Worm (Caenorhabditis elegans) whole organism, L2 larva: Measurements from ENCODE around the gene cdh-12.

Source experiments
- C34F6.9 ChIP-seq: fragments of 150-350 bp; optimal IDR thresholded peaks from 2 replicates; lab custom pipeline; 2014; ENCODE audit warnings: missing biosample characterization, missing genetic modification characterization
- F13H6.1 ChIP-seq: sonication (generic microtip); optimal IDR thresholded peaks from 2 replicates; lab custom pipeline; 2016; ENCODE audit warnings: missing genetic modification characterization, missing compliant biosample characterization
- R02D3.7 ChIP-seq: fragments of 150-350 bp; optimal IDR thresholded peaks from 2 replicates; lab custom pipeline; 2014; ENCODE audit warnings: missing biosample characterization, missing genetic modification characterization
- ZK546.5 ChIP-seq: sonication (generic microtip); optimal IDR thresholded peaks from 2 replicates; lab custom pipeline; 2017; ENCODE audit warnings: missing biosample characterization, missing genetic modification characterization
- alr-1 ChIP-seq: fragments of 150-350 bp; optimal IDR thresholded peaks from 2 replicates; lab custom pipeline; 2014; ENCODE audit warnings: missing biosample characterization, missing genetic modification characterization
- ama-1 ChIP-seq: fragments of 150-350 bp; optimal IDR thresholded peaks from 2 replicates; lab custom pipeline; 2018; ENCODE audit warnings: inconsistent platforms
- blmp-1 ChIP-seq: sonication (generic microtip); optimal IDR thresholded peaks from 2 replicates; lab custom pipeline; 2017; ENCODE audit warnings: missing genetic modification characterization, mild to moderate bottlenecking, missing compliant biosample characterization, antibody characterized with exemption, moderate library complexity; ENCODE audit not compliant: insufficient read depth
- ceh-82 ChIP-seq: fragments of 150-350 bp; optimal IDR thresholded peaks from 2 replicates; lab custom pipeline; 2014; ENCODE audit warnings: missing biosample characterization, missing genetic modification characterization
- crh-2 ChIP-seq: sonication (generic microtip); optimal IDR thresholded peaks from 2 replicates; lab custom pipeline; 2017; ENCODE audit warnings: missing biosample characterization, missing genetic modification characterization
- dmd-4 ChIP-seq: sonication (generic microtip); optimal IDR thresholded peaks from 2 replicates; lab custom pipeline; 2017; ENCODE audit warnings: missing biosample characterization, missing genetic modification characterization
- egl-27 ChIP-seq: sonication (generic microtip); optimal IDR thresholded peaks from 3 replicates; lab custom pipeline; 2017; ENCODE audit warnings: missing biosample characterization, missing genetic modification reagents, missing genetic modification characterization
- elt-1 ChIP-seq: fragments of 150-350 bp; optimal IDR thresholded peaks from 2 replicates; lab custom pipeline; 2014; ENCODE audit warnings: missing biosample characterization, missing genetic modification characterization
- fos-1 ChIP-seq: fragments of 150-350 bp; optimal IDR thresholded peaks from 2 replicates; lab custom pipeline; 2014; ENCODE audit warnings: missing biosample characterization, missing genetic modification characterization
- gmeb-1 ChIP-seq: fragments of 150-350 bp; optimal IDR thresholded peaks from 2 replicates; lab custom pipeline; 2014; ENCODE audit warnings: missing biosample characterization, missing genetic modification characterization
- lin-13 ChIP-seq: fragments of 150-350 bp; optimal IDR thresholded peaks from 2 replicates; lab custom pipeline; 2014; ENCODE audit warnings: missing biosample characterization, missing genetic modification reagents, missing genetic modification characterization
- lsy-2 ChIP-seq, 2 experiments: fragments of 150-350 bp in 1 of 2; sonication (generic microtip) in 1 of 2; optimal IDR thresholded peaks; 2 replicates each; lab custom pipeline; 2014 to 2017; ENCODE audit warnings: missing biosample characterization in 2 of 2, missing genetic modification characterization in 2 of 2
- mdl-1 ChIP-seq, 2 experiments: fragments of 150-350 bp in 1 of 2; sonication (generic microtip) in 1 of 2; optimal IDR thresholded peaks; 2 replicates each; lab custom pipeline; 2017; ENCODE audit warnings: missing biosample characterization in 2 of 2, missing genetic modification characterization in 2 of 2
- nhr-12 ChIP-seq: fragments of 150-350 bp; optimal IDR thresholded peaks from 2 replicates; lab custom pipeline; 2014; ENCODE audit warnings: missing biosample characterization, missing genetic modification characterization
- nhr-129 ChIP-seq: fragments of 150-350 bp; optimal IDR thresholded peaks from 2 replicates; lab custom pipeline; 2014; ENCODE audit warnings: missing biosample characterization, missing genetic modification characterization
- nhr-21 ChIP-seq: fragments of 150-350 bp; optimal IDR thresholded peaks from 2 replicates; lab custom pipeline; 2014; ENCODE audit warnings: missing biosample characterization, missing genetic modification characterization
- nhr-23 ChIP-seq: fragments of 150-350 bp; optimal IDR thresholded peaks from 2 replicates; lab custom pipeline; 2014; ENCODE audit warnings: missing biosample characterization, missing genetic modification reagents, missing genetic modification characterization
- nhr-77 ChIP-seq: fragments of 150-350 bp; optimal IDR thresholded peaks from 2 replicates; lab custom pipeline; 2014; ENCODE audit warnings: missing biosample characterization, missing genetic modification characterization
- peb-1 ChIP-seq: fragments of 150-350 bp; optimal IDR thresholded peaks from 2 replicates; lab custom pipeline; 2014; ENCODE audit warnings: missing biosample characterization, missing genetic modification characterization
- sem-4 ChIP-seq: fragments of 150-350 bp; optimal IDR thresholded peaks from 2 replicates; lab custom pipeline; 2014; ENCODE audit warnings: missing biosample characterization, missing genetic modification reagents, missing genetic modification characterization
- skn-1 ChIP-seq: sonication (generic microtip); optimal IDR thresholded peaks from 2 replicates; lab custom pipeline; 2017; ENCODE audit warnings: missing biosample characterization, missing genetic modification characterization
- sma-3 ChIP-seq: sonication (generic microtip); optimal IDR thresholded peaks from 2 replicates; lab custom pipeline; 2016; ENCODE audit warnings: missing genetic modification reagents, missing genetic modification characterization, missing compliant biosample characterization
- sma-9 ChIP-seq, 2 experiments: fragments of 150-350 bp in 1 of 2; sonication (generic microtip) in 1 of 2; optimal IDR thresholded peaks; 2 replicates each; lab custom pipeline; 2014 to 2016; ENCODE audit warnings: missing genetic modification characterization in 2 of 2, mild to moderate bottlenecking in 1 of 2, missing biosample characterization in 1 of 2, missing compliant biosample characterization in 1 of 2, missing genetic modification reagents in 1 of 2, moderate library complexity in 1 of 2
- snpc-4 ChIP-seq: fragments of 150-350 bp; optimal IDR thresholded peaks from 2 replicates; lab custom pipeline; 2014; ENCODE audit warnings: missing biosample characterization, missing genetic modification characterization
- unc-39 ChIP-seq: fragments of 150-350 bp; optimal IDR thresholded peaks from 2 replicates; lab custom pipeline; 2014; ENCODE audit warnings: missing biosample characterization, missing genetic modification characterization
- unc-55 ChIP-seq: fragments of 150-350 bp; sonication (generic microtip); optimal IDR thresholded peaks from 3 replicates; lab custom pipeline; 2014; ENCODE audit warnings: missing biosample characterization, missing genetic modification reagents, missing genetic modification characterization
- unc-62 ChIP-seq: fragments of 150-350 bp; optimal IDR thresholded peaks from 2 replicates; lab custom pipeline; 2014; ENCODE audit warnings: missing biosample characterization, missing genetic modification reagents, missing genetic modification characterization
- ztf-1 ChIP-seq: fragments of 200-800 bp; sonication (Bioruptor generic); conservative IDR thresholded peaks from 2 replicates; pipeline ENCODE4 v1.3.6; 2022; ENCODE audit warnings: missing genetic modification characterization, missing compliant biosample characterization
- ztf-11 ChIP-seq: sonication (generic microtip); optimal IDR thresholded peaks from 2 replicates; lab custom pipeline; 2017; ENCODE audit warnings: missing biosample characterization, missing genetic modification characterization
- ztf-4 ChIP-seq: fragments of 150-350 bp; optimal IDR thresholded peaks from 2 replicates; lab custom pipeline; 2014; ENCODE audit warnings: missing biosample characterization, missing genetic modification characterization

The cdh-12 gene

DNA sequence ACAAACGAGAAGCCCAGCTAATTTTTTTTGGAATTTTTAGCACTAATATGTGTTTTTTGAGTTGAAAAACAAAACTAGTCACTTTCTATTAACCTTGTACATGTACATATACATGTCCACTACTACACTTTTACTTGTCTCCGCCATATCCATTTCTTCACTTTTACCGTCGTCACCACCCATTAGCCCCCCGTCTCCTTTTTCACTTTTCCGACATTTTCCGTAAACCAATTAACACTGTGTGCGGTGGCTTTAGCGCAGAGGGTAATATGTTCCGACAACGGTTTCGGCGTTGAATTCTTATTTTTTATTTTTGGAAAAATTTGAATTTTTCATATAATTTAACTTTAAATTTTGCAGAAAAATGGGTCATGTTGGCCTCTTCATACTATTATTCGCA is at the start of gene cdh-12:
TSS of gene cdh-12 (plus strand) at position 365 of the 400 bp plus-strand sequence.
- TF ChIP-seq lin-13 (no peak), alr-1 (tag; lab: Kevin White, UChicago) (no peak), nhr-23 (tag; lab: Kevin White, UChicago) (no peak), snpc-4 (tag; lab: Kevin White, UChicago) (no peak), F13H6.1 (tag; lab: Kevin White, UChicago) (no peak), gmeb-1 (tag; lab: Kevin White, UChicago) (no peak), sma-3 (GFP tag; lab: Kevin White, UChicago) (no peak), egl-27 (tag; lab: Kevin White, UChicago) (no peak), sem-4 (tag; lab: Kevin White, UChicago) (no peak), unc-39 (tag; lab: Kevin White, UChicago) (no peak), fos-1 (tag; lab: Kevin White, UChicago) (no peak), ztf-4 (tag; lab: Kevin White, UChicago) (no peak), ztf-11 (tag; lab: Kevin White, UChicago) (no peak), nhr-77 (tag; lab: Kevin White, UChicago) (no peak), lsy-2 (tag; optimal IDR thresholded peaks at IDR 0.05; lab: Kevin White, UChicago) (no peak), ZK546.5 (tag; lab: Kevin White, UChicago) (no peak), unc-62 (GFP tag; lab: Kevin White, UChicago) (no peak), crh-2 (tag; lab: Kevin White, UChicago) (no peak), sma-9 (GFP tag; optimal IDR thresholded peaks at IDR 0.05; lab: Kevin White, UChicago) (no peak), sma-9 (tag; optimal IDR thresholded peaks at IDR 0.05; lab: Kevin White, UChicago) (no peak)

DNA sequence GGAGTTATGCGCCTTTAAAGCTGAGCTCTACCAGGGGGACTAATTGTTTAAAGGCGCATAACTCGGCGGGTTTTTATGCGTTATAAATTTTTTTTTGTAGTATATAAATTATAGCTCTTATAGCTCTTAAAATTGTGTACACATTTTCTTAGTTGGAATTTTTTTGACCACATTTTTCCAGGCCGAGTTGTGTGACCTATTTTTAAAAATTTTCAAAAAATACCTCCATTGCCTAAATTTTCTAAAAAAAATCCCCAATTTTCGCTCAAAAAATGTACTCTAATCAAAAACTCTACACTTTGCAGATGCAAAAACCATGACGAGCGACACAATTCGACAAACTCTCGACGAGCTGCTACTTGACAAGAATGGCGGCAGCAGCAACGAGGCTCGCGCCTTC is 48.9 kb upstream of the cdh-12 start, which contains the start of gene exc-6:
TSS of gene exc-6 (plus strand) at position 301 of the 400 bp plus-strand sequence.
- no peak for TF ChIP-seq skn-1 (tag; lab: Kevin White, UChicago)

ce11 chrIII:1115793-1116516 is 35.9 kb upstream of the cdh-12 start, which contains the start of the genes F58B6.1 and acsd-1:
Gene F58B6.1 (minus strand): TSS chrIII:1115925.
Gene acsd-1 (plus strand): TSS chrIII:1116466.
- no peak for TF ChIP-seq ceh-82 (tag; lab: Kevin White, UChicago)
- TF ChIP-seq ZK546.5 (tag; lab: Kevin White, UChicago), result no peak
- TF ChIP-seq fos-1 (tag; lab: Kevin White, UChicago), result peak; percentile 18

DNA sequence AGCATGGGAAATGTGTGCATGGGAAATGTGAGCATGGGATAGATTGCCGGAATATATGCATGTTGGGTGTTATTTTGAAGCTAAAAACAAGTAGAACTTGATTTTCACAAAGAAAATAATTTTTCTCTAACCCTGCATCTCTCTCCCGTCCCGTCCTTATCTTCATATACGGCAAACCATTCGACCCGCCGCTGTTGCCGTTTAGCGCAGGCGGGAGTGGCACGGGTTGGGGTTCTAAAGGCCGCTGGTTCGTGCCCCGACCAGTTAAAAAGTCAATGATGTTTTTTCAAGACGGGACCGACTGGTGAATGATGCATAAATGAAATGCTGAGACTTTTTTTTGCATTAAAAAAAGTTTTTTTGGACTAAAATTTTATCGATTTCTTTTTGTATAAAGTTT is 29.6 kb upstream of the cdh-12 start:
- TF ChIP-seq nhr-21 (tag; lab: Kevin White, UChicago) (peak; percentile 17), lsy-2 (tag; optimal IDR thresholded peaks at IDR 0.05; lab: Kevin White, UChicago) (peak in 1 of 2 experiments; percentile 7), fos-1 (tag; lab: Kevin White, UChicago) (no peak), unc-39 (tag; lab: Kevin White, UChicago) (no peak), elt-1 (no peak), C34F6.9 (tag; lab: Kevin White, UChicago) (no peak), lin-13 (peak; percentile 35), crh-2 (tag; lab: Kevin White, UChicago) (peak; percentile 32), sma-9 (GFP tag; optimal IDR thresholded peaks at IDR 0.05; lab: Kevin White, UChicago) (peak; percentile 31), sma-9 (tag; optimal IDR thresholded peaks at IDR 0.05; lab: Kevin White, UChicago) (no peak), nhr-129 (tag; lab: Kevin White, UChicago) (no peak), alr-1 (tag; lab: Kevin White, UChicago) (no peak), gmeb-1 (tag; lab: Kevin White, UChicago) (peak; percentile 11), ztf-1 (no peak), R02D3.7 (no peak), mdl-1 (tag; optimal IDR thresholded peaks at IDR 0.05; lab: Kevin White, UChicago) (no peak), unc-55 (GFP tag; lab: Kevin White, UChicago) (no peak), sma-3 (GFP tag; lab: Kevin White, UChicago) (peak; percentile 23)
- TF ChIP-seq, all 48 proteins: peak for 7

ce11 chrIII:1125494-1125893 is 26.4 kb upstream of the cdh-12 start:
- TF ChIP-seq sma-9 (GFP tag; optimal IDR thresholded peaks at IDR 0.05; lab: Kevin White, UChicago), result no peak
- TF ChIP-seq sma-9 (tag; optimal IDR thresholded peaks at IDR 0.05; lab: Kevin White, UChicago), result no peak
- TF ChIP-seq nhr-12 (tag; lab: Kevin White, UChicago), result no peak
- no peak for TF ChIP-seq blmp-1 (tag; lab: Kevin White, UChicago)
- TF ChIP-seq dmd-4 (tag; lab: Kevin White, UChicago), result no peak
- TF ChIP-seq ama-1, result no peak
- TF ChIP-seq peb-1 (tag; lab: Kevin White, UChicago), result no peak
